Fruit fly (Drosophila melanogaster) whole organism, embryonic: ENCODE results near the gene CG2747.
A peak's percentile ranks its signal among the peaks of the same experiment; 100 is the strongest.

Experiments used
- Adf1 ChIP-seq: fragments of 200-800 bp; sonication (Bioruptor generic); IDR thresholded peaks from 2 replicates; pipeline ENCODE4 v1.3.6; 2022; ENCODE audit warnings: missing biosample characterization, missing genetic modification characterization
- Aef1 ChIP-seq: fragments of 200-800 bp; sonication (Bioruptor generic); IDR thresholded peaks from 3 replicates; pipeline ENCODE4 v1.3.6; 2022; ENCODE audit warnings: missing biosample characterization, missing genetic modification characterization
- Awh ChIP-seq: fragments of 200-800 bp; sonication (Bioruptor generic); IDR thresholded peaks from 2 replicates; pipeline ENCODE4, ENCODE4 v1.3.6; 2022; ENCODE audit warnings: missing biosample characterization, missing genetic modification characterization
- CG10209 ChIP-seq: fragments of 200-800 bp; sonication (Bioruptor generic); optimal IDR thresholded peaks from 3 replicates; lab custom pipeline; 2017; ENCODE audit warnings: missing biosample characterization, mild to moderate bottlenecking, missing genetic modification characterization, missing genetic modification reagents
- CG10274 ChIP-seq: fragments of 200-800 bp; sonication (Bioruptor generic); optimal IDR thresholded peaks from 3 replicates; lab custom pipeline; 2017; ENCODE audit warnings: missing biosample characterization, mild to moderate bottlenecking, missing genetic modification characterization
- CG10959 ChIP-seq: fragments of 200-800 bp; sonication (Bioruptor generic); IDR thresholded peaks from 2 replicates; pipeline ENCODE4 v1.3.6; 2022; ENCODE audit warnings: missing biosample characterization, missing genetic modification characterization
- CG11696 ChIP-seq: fragments of 200-800 bp; sonication (Bioruptor generic); IDR thresholded peaks from 2 replicates; pipeline ENCODE4 v1.3.6; 2022; ENCODE audit warnings: missing biosample characterization, missing genetic modification characterization
- CG12659 ChIP-seq: fragments of 200-800 bp; sonication (Bioruptor generic); optimal IDR thresholded peaks from 3 replicates; lab custom pipeline; 2017; ENCODE audit warnings: mild to moderate bottlenecking, missing biosample characterization, missing genetic modification reagents, missing genetic modification characterization
- CG13894 ChIP-seq: fragments of 200-800 bp; sonication (Bioruptor generic); optimal IDR thresholded peaks from 3 replicates; lab custom pipeline; 2018; ENCODE audit warnings: missing biosample characterization, mild to moderate bottlenecking, missing genetic modification characterization, moderate library complexity
- CG14667 ChIP-seq: fragments of 200-800 bp; sonication (Bioruptor generic); IDR thresholded peaks from 2 replicates; pipeline ENCODE4 v1.3.6; 2022; ENCODE audit warnings: missing biosample characterization, missing genetic modification characterization
- CG16779 ChIP-seq: fragments of 200-800 bp; sonication (Bioruptor generic); IDR thresholded peaks from 2 replicates; pipeline ENCODE4 v1.3.6; 2022; ENCODE audit warnings: missing biosample characterization, missing genetic modification characterization
- CG17802 ChIP-seq: fragments of 200-800 bp; sonication (Bioruptor generic); optimal IDR thresholded peaks from 2 replicates; lab custom pipeline; 2018; ENCODE audit warnings: missing biosample characterization, mild to moderate bottlenecking, missing genetic modification characterization, moderate library complexity
- CG2678 ChIP-seq: fragments of 200-800 bp; sonication (Bioruptor generic); optimal IDR thresholded peaks from 3 replicates; lab custom pipeline; 2019; ENCODE audit warnings: missing biosample characterization, mild to moderate bottlenecking, missing genetic modification characterization, moderate library complexity
- CG2712 ChIP-seq: fragments of 200-800 bp; optimal IDR thresholded peaks from 3 replicates; lab custom pipeline; 2019; ENCODE audit warnings: missing biosample characterization, mild to moderate bottlenecking, missing genetic modification characterization, moderate library complexity
- CG2889 ChIP-seq: fragments of 200-800 bp; sonication (Bioruptor generic); IDR thresholded peaks from 3 replicates; pipeline ENCODE4 v1.3.6; 2022; ENCODE audit warnings: missing biosample characterization, missing genetic modification characterization
- CG3847 ChIP-seq: fragments of 200-800 bp; sonication (Bioruptor generic); IDR thresholded peaks from 2 replicates; pipeline ENCODE4 v1.3.6; 2022; ENCODE audit warnings: missing biosample characterization, missing genetic modification characterization
- CG4282 ChIP-seq: fragments of 200-800 bp; sonication (Bioruptor generic); optimal IDR thresholded peaks from 2 replicates; lab custom pipeline; 2016; ENCODE audit warnings: missing biosample characterization, missing genetic modification characterization
- CG4360 ChIP-seq: fragments of 200-800 bp; sonication (Bioruptor generic); IDR thresholded peaks from 2 replicates; pipeline ENCODE4 v1.3.6; 2022; ENCODE audit warnings: missing biosample characterization, missing genetic modification characterization
- CG4707 ChIP-seq: fragments of 200-800 bp; sonication (Bioruptor generic); optimal IDR thresholded peaks from 2 replicates; lab custom pipeline; 2018; ENCODE audit warnings: missing biosample characterization, mild to moderate bottlenecking, missing genetic modification characterization, moderate library complexity
- CG7357 ChIP-seq: fragments of 200-800 bp; sonication (Bioruptor generic); IDR thresholded peaks from 3 replicates; pipeline ENCODE4 v1.3.6; 2022; ENCODE audit warnings: missing biosample characterization, missing genetic modification characterization
- CG7786 ChIP-seq: fragments of 200-800 bp; sonication (Bioruptor generic); optimal IDR thresholded peaks from 2 replicates; lab custom pipeline; 2016; ENCODE audit warnings: missing biosample characterization, missing genetic modification characterization
- CG8478 ChIP-seq: fragments of >200 bp; optimal IDR thresholded peaks from 2 replicates; lab custom pipeline; 2018
- Dp ChIP-seq: fragments of 200-800 bp; sonication (Bioruptor generic); optimal IDR thresholded peaks from 2 replicates; lab custom pipeline; 2018; ENCODE audit warnings: missing biosample characterization, mild to moderate bottlenecking, missing genetic modification characterization, moderate library complexity
- ERR ChIP-seq: fragments of 200-800 bp; sonication (Bioruptor generic); optimal IDR thresholded peaks from 2 replicates; lab custom pipeline; 2016; ENCODE audit warnings: missing biosample characterization, missing genetic modification characterization
- Ets65A ChIP-seq: fragments of 200-800 bp; sonication (Bioruptor generic); peaks from one replicate; lab custom pipeline; 2016; ENCODE audit warnings: missing biosample characterization, missing genetic modification characterization
- Gsc ChIP-seq: fragments of 200-800 bp; sonication (Bioruptor generic); IDR thresholded peaks from 2 replicates; pipeline ENCODE4 v1.3.6; 2022; ENCODE audit warnings: missing biosample characterization, missing genetic modification characterization
- HLH3B ChIP-seq: fragments of 200-800 bp; sonication (Bioruptor generic); IDR thresholded peaks from 2 replicates; pipeline ENCODE4 v1.3.6; 2022; ENCODE audit warnings: missing biosample characterization, missing genetic modification characterization
- HLH54F ChIP-seq: fragments of 200-800 bp; sonication (Bioruptor generic); optimal IDR thresholded peaks from 3 replicates; lab custom pipeline; 2016; ENCODE audit warnings: missing biosample characterization, missing genetic modification characterization
- Hmx ChIP-seq: fragments of 200-800 bp; sonication (Bioruptor generic); optimal IDR thresholded peaks from 2 replicates; lab custom pipeline; 2016; ENCODE audit warnings: missing biosample characterization, missing genetic modification characterization
- Hsf ChIP-seq: fragments of 200-800 bp; sonication (Bioruptor generic); optimal IDR thresholded peaks from 3 replicates; lab custom pipeline; 2016; ENCODE audit warnings: missing biosample characterization, missing genetic modification characterization
- MESR4 ChIP-seq: fragments of 200-800 bp; sonication (Bioruptor generic); optimal IDR thresholded peaks from 2 replicates; lab custom pipeline; 2018; ENCODE audit warnings: missing biosample characterization, mild to moderate bottlenecking, missing genetic modification characterization, moderate library complexity
- Nf-YC ChIP-seq: fragments of 200-800 bp; optimal IDR thresholded peaks from 3 replicates; lab custom pipeline; 2019; ENCODE audit warnings: missing biosample characterization, mild to moderate bottlenecking, missing genetic modification characterization, moderate library complexity
- Opbp ChIP-seq: fragments of 200-800 bp; sonication (Bioruptor generic); IDR thresholded peaks from 3 replicates; pipeline ENCODE4 v1.3.6; 2022; ENCODE audit warnings: missing biosample characterization, missing genetic modification characterization; ENCODE audit not compliant: partially characterized antibody
- Rfx ChIP-seq: fragments of 200-800 bp; sonication (Bioruptor generic); IDR thresholded peaks from 2 replicates; pipeline ENCODE4 v1.3.6; 2022; ENCODE audit warnings: missing biosample characterization, missing genetic modification characterization
- TFAM ChIP-seq: fragments of 200-800 bp; sonication (Bioruptor generic); optimal IDR thresholded peaks from 2 replicates; lab custom pipeline; 2017; ENCODE audit warnings: missing biosample characterization, missing genetic modification characterization, inconsistent platforms
- Taf1 ChIP-seq: fragments of 200-800 bp; sonication (Bioruptor generic); IDR thresholded peaks from 2 replicates; pipeline ENCODE4 v1.3.6; 2022; ENCODE audit warnings: missing biosample characterization, missing genetic modification characterization
- cas ChIP-seq: fragments of 200-800 bp; sonication (Bioruptor generic); IDR thresholded peaks from 2 replicates; pipeline ENCODE4 v1.3.6; 2022; ENCODE audit warnings: missing biosample characterization, missing genetic modification characterization
- cato ChIP-seq: fragments of 200-800 bp; sonication (Bioruptor generic); optimal IDR thresholded peaks from 2 replicates; lab custom pipeline; 2016; ENCODE audit warnings: missing biosample characterization, missing genetic modification characterization, borderline replicate concordance
- ci ChIP-seq: fragments of 200-800 bp; sonication (Bioruptor generic); IDR thresholded peaks from 3 replicates; pipeline ENCODE4 v1.3.6; 2022; ENCODE audit warnings: missing biosample characterization, missing genetic modification characterization
- crp ChIP-seq, 2 experiments: fragments of 200-800 bp; sonication (Bioruptor generic); optimal IDR thresholded peaks; 2 replicates in 1 of 2; 3 replicates in 1 of 2; lab custom pipeline; 2017; ENCODE audit warnings: missing biosample characterization in 2 of 2, missing genetic modification characterization in 2 of 2, mild to moderate bottlenecking in 1 of 2, moderate library complexity in 1 of 2
- ewg ChIP-seq: fragments of 200-800 bp; sonication (Bioruptor generic); optimal IDR thresholded peaks from 3 replicates; lab custom pipeline; 2017; ENCODE audit warnings: mild to moderate bottlenecking, missing biosample characterization, missing genetic modification reagents, missing genetic modification characterization
- fd102C ChIP-seq: fragments of 200-800 bp; sonication (Bioruptor generic); optimal IDR thresholded peaks from 2 replicates; lab custom pipeline; 2018; ENCODE audit warnings: missing biosample characterization, mild to moderate bottlenecking, missing genetic modification characterization, moderate library complexity
- grn ChIP-seq: fragments of 200-800 bp; sonication (Bioruptor generic); optimal IDR thresholded peaks from 3 replicates; lab custom pipeline; 2017; ENCODE audit warnings: missing biosample characterization, missing genetic modification characterization
- ind ChIP-seq: fragments of 200-800 bp; sonication (Bioruptor generic); optimal IDR thresholded peaks from 3 replicates; lab custom pipeline; 2016; ENCODE audit warnings: missing biosample characterization, missing genetic modification characterization
- lola ChIP-seq, 3 experiments: fragments of >200 bp in 2 of 3; fragments of 200-800 bp in 1 of 3; sonication (Bioruptor generic) in 1 of 3; optimal IDR thresholded peaks; 2 replicates each; lab custom pipeline; 2017 to 2019; ENCODE audit warnings: missing biosample characterization in 3 of 3, missing genetic modification characterization in 3 of 3, mild to moderate bottlenecking in 1 of 3, moderate library complexity in 1 of 3
- pfk ChIP-seq: fragments of 200-800 bp; sonication (Bioruptor generic); optimal IDR thresholded peaks from 2 replicates; lab custom pipeline; 2018; ENCODE audit warnings: missing biosample characterization, mild to moderate bottlenecking, missing genetic modification characterization, moderate library complexity
- row ChIP-seq: fragments of 200-800 bp; sonication (Bioruptor generic); IDR thresholded peaks from 3 replicates; pipeline ENCODE4 v1.3.6; 2022; ENCODE audit warnings: missing biosample characterization, missing genetic modification characterization
- slou ChIP-seq: fragments of 200-800 bp; sonication (Bioruptor generic); optimal IDR thresholded peaks from 3 replicates; lab custom pipeline; 2016; ENCODE audit warnings: missing biosample characterization, missing genetic modification characterization
- tin ChIP-seq: fragments of 200-800 bp; sonication (Bioruptor generic); optimal IDR thresholded peaks from 3 replicates; lab custom pipeline; 2016; ENCODE audit warnings: missing biosample characterization, missing genetic modification characterization
- tx ChIP-seq: fragments of 200-800 bp; sonication (Bioruptor generic); optimal IDR thresholded peaks from 2 replicates; lab custom pipeline; 2016; ENCODE audit warnings: missing biosample characterization, missing genetic modification characterization
- unc-4 ChIP-seq: fragments of 200-800 bp; sonication (Bioruptor generic); IDR thresholded peaks from 2 replicates; pipeline ENCODE4 v1.3.6; 2022; ENCODE audit warnings: missing biosample characterization, missing genetic modification characterization; ENCODE audit not compliant: partially characterized antibody

CG2747 gene

DNA sequence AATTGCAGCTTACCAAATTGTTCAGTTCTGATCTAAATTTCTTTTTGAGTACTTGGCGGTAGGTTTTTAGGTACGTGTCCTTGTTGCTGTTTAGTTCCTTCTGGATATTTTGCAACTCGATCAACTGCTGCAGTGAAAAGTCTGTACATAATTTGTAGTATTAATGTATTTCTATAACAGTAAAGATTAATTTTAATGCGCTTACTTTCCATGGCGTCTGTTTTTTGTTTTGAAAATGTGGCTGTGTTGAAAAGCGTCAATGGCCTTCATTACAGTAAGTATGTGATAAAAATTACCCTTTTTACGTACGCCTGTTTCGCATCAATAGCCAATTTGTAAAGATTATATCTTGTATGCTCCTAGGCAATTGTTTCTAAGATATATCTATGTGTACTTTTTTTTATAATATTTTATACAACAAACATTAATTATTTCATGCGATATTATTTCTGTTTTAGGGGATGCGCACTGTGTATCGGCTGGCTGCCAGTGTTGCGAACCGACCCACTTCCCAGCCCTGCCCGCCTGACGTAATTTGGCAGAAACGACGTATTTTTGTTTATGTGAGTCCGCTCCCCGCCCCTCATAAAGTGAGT, 29.4 kb downstream of the CG2747 start, which contains the start of the genes Kmn2 and CG2698 (continued):
- TF ChIP-seq CG4360 (GFP tag; lab: Robert Waterston, UW) (peak; percentile 83), Dp (GFP tag; lab: Kevin White, UChicago) (peak; percentile 75), CG10274 (peak; percentile 68), HLH54F (peak; percentile 82), CG7357 (peak; percentile 93), ERR (GFP tag; lab: Kevin White, UChicago) (peak; percentile 14), CG8478 (no peak), Opbp (GFP tag; lab: Robert Waterston, UW) (0 out of 3 replicates have a peak, but pooled peaks have one; percentile 31), slou (GFP tag; lab: Kevin White, UChicago) (peak; percentile 87), Hsf (peak; percentile 92), CG2712 (tag; lab: Kevin White, UChicago) (peak; percentile 95), Gsc (GFP tag; lab: Robert Waterston, UW) (peak; percentile 96), CG10209 (GFP tag; lab: Kevin White, UChicago) (peak; percentile 96), cas (GFP tag; lab: Robert Waterston, UW) (peak; percentile 96), CG16779 (GFP tag; lab: Robert Waterston, UW) (peak; percentile 92), row (peak; percentile 100), CG7786 (GFP tag; lab: Kevin White, UChicago) (peak; percentile 74), CG3847 (GFP tag; lab: Robert Waterston, UW) (peak; percentile 99), Rfx (GFP tag; lab: Robert Waterston, UW) (peak; percentile 98), grn (GFP tag; lab: Kevin White, UChicago) (peak; percentile 53), tx (GFP tag; lab: Kevin White, UChicago) (peak; percentile 73), crp (GFP tag; optimal IDR thresholded peaks at IDR 0.05; lab: Kevin White, UChicago) (peak; percentile 18 to 74), fd102C (GFP tag; lab: Kevin White, UChicago) (peak; percentile 72), CG14667 (GFP tag; lab: Robert Waterston, UW) (peak; percentile 98), tin (GFP tag; lab: Kevin White, UChicago) (peak; percentile 96), HLH3B (GFP tag; lab: Robert Waterston, UW) (peak; percentile 98), CG2678 (tag; lab: Kevin White, UChicago) (peak; percentile 96), MESR4 (no peak), CG10959 (GFP tag; lab: Robert Waterston, UW) (peak; percentile 96), CG4707 (peak; percentile 74), CG13894 (tag; lab: Kevin White, UChicago) (peak; percentile 89), Adf1 (GFP tag; lab: Robert Waterston, UW) (peak; percentile 85), CG4282 (no peak), TFAM (GFP tag; lab: Kevin White, UChicago) (no peak), Awh (GFP tag; lab: Robert Waterston, UW) (peak; percentile 97), Taf1 (GFP tag; lab: Robert Waterston, UW) (peak; percentile 96), cato (peak; percentile 91), ind (GFP tag; lab: Kevin White, UChicago) (peak; percentile 97), unc-4 (GFP tag; lab: Robert Waterston, UW) (peak; percentile 60), Hmx (GFP tag; lab: Kevin White, UChicago) (peak; percentile 68), ewg (GFP tag; lab: Kevin White, UChicago) (peak; percentile 92), pfk (GFP tag; lab: Kevin White, UChicago) (no peak), CG17802 (tag; lab: Kevin White, UChicago) (peak; percentile 73), CG11696 (GFP tag; lab: Robert Waterston, UW) (peak; percentile 86), ci (GFP tag; lab: Robert Waterston, UW) (peak; percentile 98), Ets65A (GFP tag; lab: Kevin White, UChicago) (peak; percentile 96), lola (GFP tag; optimal IDR thresholded peaks at IDR 0.05; lab: Kevin White, UChicago) (peak in 1 of 3 experiments; percentile 91), CG2889 (GFP tag; lab: Robert Waterston, UW) (peak; percentile 97), CG12659 (GFP tag; lab: Kevin White, UChicago) (peak; percentile 97), Aef1 (GFP tag; lab: Robert Waterston, UW) (peak; percentile 99), Nf-YC (tag; lab: Kevin White, UChicago) (peak; percentile 84)
